Worm (Caenorhabditis elegans): ENCODE measurements around the gene ZK353.10.

The ZK353.10 gene

ce11 chrIII:8432143-8432542, 37.9 kb upstream of the ZK353.10 start, which contains the start of gene ZK1236.5 (continued):
- TF ChIP-seq nhr-71 (tag; optimal IDR thresholded peaks at IDR 0.05) (peak; percentile 45), nhr-19 (GFP tag; conservative IDR thresholded peaks at IDR 0.05) (0 out of 2 replicates have a peak, but pooled peaks have one; percentile 9)

- TF ChIP-seq snu-23 (GFP tag; optimal IDR thresholded peaks at IDR 0.05) (no peak), efl-1 (optimal IDR thresholded peaks at IDR 0.05) (no peak), efl-1 (GFP tag; optimal IDR thresholded peaks at IDR 0.05 in 1 of 2) (peak in 1 of 2 experiments; percentile 91)
These were observed 35.3 kb upstream of the ZK353.10 start for ce11 chrIII:8429497-8429896.

ce11 chrIII:8429035-8429434, 34.8 kb upstream of the ZK353.10 start, which contains the start of gene ZK1236.1:
ZK1236.1 (plus strand) TSS chrIII:8429297.
- no peak for TF ChIP-seq mep-1 (tag; optimal IDR thresholded peaks at IDR 0.05)
- TF ChIP-seq F16B12.6 (tag; optimal IDR thresholded peaks at IDR 0.05), result no peak
- peak in 1 of 3 experiments; percentile 6 for TF ChIP-seq dpl-1 (GFP tag; optimal IDR thresholded peaks at IDR 0.05)
- TF ChIP-seq lin-35 (GFP tag; optimal IDR thresholded peaks at IDR 0.05), result peak in 1 of 2 experiments; percentile 10
- no peak for TF ChIP-seq lin-13 (GFP tag; optimal IDR thresholded peaks at IDR 0.05)

- TF ChIP-seq rnt-1 (tag; optimal IDR thresholded peaks at IDR 0.05) (no peak), blmp-1 (tag; optimal IDR thresholded peaks at IDR 0.05) (peak; percentile 87), C16A3.4 (tag; optimal IDR thresholded peaks at IDR 0.05) (no peak), lir-3 (tag; optimal IDR thresholded peaks at IDR 0.05; ENCODE audit: poor library complexity) (no peak), C04F5.9 (tag; optimal IDR thresholded peaks at IDR 0.05) (no peak), lin-13 (GFP tag; optimal IDR thresholded peaks at IDR 0.05) (peak; percentile 23), lsy-2 (tag; optimal IDR thresholded peaks at IDR 0.05) (peak in 1 of 2 experiments; percentile 26), nhr-85 (tag) (peak; percentile 42), ceh-8 (GFP tag; optimal IDR thresholded peaks at IDR 0.05) (no peak), mep-1 (tag; optimal IDR thresholded peaks at IDR 0.05) (peak; percentile 11), lin-14 (GFP tag; optimal IDR thresholded peaks at IDR 0.05) (peak; percentile 63), elt-3 (tag; optimal IDR thresholded peaks at IDR 0.05) (peak in 1 of 6 experiments; percentile 7), fkh-10 (GFP tag; optimal IDR thresholded peaks at IDR 0.05) (no peak), fkh-4 (tag; optimal IDR thresholded peaks at IDR 0.05; ENCODE audit: borderline replicate concordance) (no peak), lin-35 (GFP tag; optimal IDR thresholded peaks at IDR 0.05) (no peak), nhr-77 (tag; optimal IDR thresholded peaks at IDR 0.05) (no peak)
These were observed 32.0 kb upstream of the ZK353.10 start, which contains the start of gene cec-1 for ce11 chrIII:8426271-8426670. cec-1 (plus strand) TSS chrIII:8426333.

ce11 chrIII:8425076-8425475, 30.9 kb upstream of the ZK353.10 start:
- TF ChIP-seq fos-1 (tag; optimal IDR thresholded peaks at IDR 0.05) (no peak), lin-35 (GFP tag; optimal IDR thresholded peaks at IDR 0.05) (peak; percentile 54 to 74), lir-3 (tag; optimal IDR thresholded peaks at IDR 0.05; ENCODE audit: poor library complexity) (no peak), skn-1 (tag; optimal IDR thresholded peaks at IDR 0.05) (peak; percentile 22), ceh-82 (tag; optimal IDR thresholded peaks at IDR 0.05) (peak in 2 of 3 experiments; percentile 17 to 54), dsc-1 (tag; optimal IDR thresholded peaks at IDR 0.05) (peak; percentile 27), Y116A8C.19 (tag; optimal IDR thresholded peaks at IDR 0.05; ENCODE audit: borderline replicate concordance) (no peak), swsn-7 (tag; optimal IDR thresholded peaks at IDR 0.05) (peak; percentile 62), zip-4 (GFP tag; optimal IDR thresholded peaks at IDR 0.05) (no peak), nhr-19 (GFP tag; conservative IDR thresholded peaks at IDR 0.05) (peak; percentile 48), dpl-1 (GFP tag; optimal IDR thresholded peaks at IDR 0.05) (peak; percentile 9 to 40 (median 34)), mep-1 (tag; optimal IDR thresholded peaks at IDR 0.05) (peak; percentile 83), C04F5.9 (tag; optimal IDR thresholded peaks at IDR 0.05) (peak; percentile 12), nhr-90 (tag; optimal IDR thresholded peaks at IDR 0.05; ENCODE audit: poor library complexity) (peak; percentile 41), egl-27 (tag; optimal IDR thresholded peaks at IDR 0.05) (no peak), nhr-84 (tag; optimal IDR thresholded peaks at IDR 0.05) (no peak), nhr-76 (tag; optimal IDR thresholded peaks at IDR 0.05) (no peak), lin-39 (tag; optimal IDR thresholded peaks at IDR 0.05) (no peak), ceh-8 (GFP tag; optimal IDR thresholded peaks at IDR 0.05) (no peak), unc-98 (GFP tag; IDR thresholded peaks at IDR 0.05) (no peak), nhr-28 (tag; optimal IDR thresholded peaks at IDR 0.05) (no peak), hlh-4 (tag; optimal IDR thresholded peaks at IDR 0.05) (no peak), hlh-17 (GFP tag; optimal IDR thresholded peaks at IDR 0.05; ENCODE audit: borderline replicate concordance) (no peak), ceh-63 (GFP tag; optimal IDR thresholded peaks at IDR 0.05) (no peak), snu-23 (GFP tag; optimal IDR thresholded peaks at IDR 0.05) (peak; percentile 89), ets-5 (GFP tag; IDR thresholded peaks at IDR 0.05) (no peak), tbx-2 (tag; optimal IDR thresholded peaks at IDR 0.05) (peak; percentile 70), nhr-77 (tag; optimal IDR thresholded peaks at IDR 0.05) (peak; percentile 30), ceh-88 (GFP tag; IDR thresholded peaks at IDR 0.05) (no peak)

Data from whole organism, L1 larva.